Fruit fly (Drosophila melanogaster): ENCODE results near the gene CG32985.
A peak's percentile ranks its signal among the peaks of the same experiment; 100 is the strongest.

DNA sequence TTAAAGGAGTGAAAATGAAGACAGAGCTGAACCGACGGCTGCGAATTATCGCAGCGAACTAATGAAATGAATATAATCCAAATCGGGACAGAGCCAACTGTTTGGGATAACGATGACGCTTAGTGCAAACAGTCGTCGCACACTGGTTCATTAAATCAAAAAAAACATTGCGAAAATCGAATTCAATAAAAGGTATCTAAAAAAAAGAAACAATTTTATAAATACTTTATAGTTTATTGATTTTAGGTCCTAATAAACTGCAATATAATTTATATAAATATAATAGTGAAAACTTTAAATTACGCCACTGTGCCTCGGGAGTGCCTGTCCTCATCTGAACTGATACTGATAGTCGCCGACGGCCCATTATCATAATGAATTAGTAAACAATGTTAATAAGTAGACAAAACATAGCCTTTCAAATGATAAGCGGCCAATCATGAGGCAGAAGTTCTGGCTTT, 3.3 kb upstream of the CG32985 start, which contains the start of gene CG31886:
- TF ChIP-seq Blimp-1 (GFP tag; optimal IDR thresholded peaks at IDR 0.05) (no peak), net (GFP tag; optimal IDR thresholded peaks at IDR 0.05) (no peak), CG4318 (GFP tag; optimal IDR thresholded peaks at IDR 0.05) (peak; percentile 17), CG15336 (GFP tag; IDR thresholded peaks at IDR 0.05) (no peak; the same call in 1 of the 2 replicates), Eip75B (GFP tag; optimal IDR thresholded peaks at IDR 0.05) (no peak), CG8319 (GFP tag; optimal IDR thresholded peaks at IDR 0.05) (no peak), CG3032 (tag; optimal IDR thresholded peaks at IDR 0.05) (no peak)
